Worm (Caenorhabditis elegans) whole organism, late embryonic: ENCODE data around the gene slc-17.9.

Experiments
- C08G9.2 ChIP-seq: sonication (generic microtip); optimal IDR thresholded peaks from 2 replicates; lab custom pipeline; 2016; ENCODE audit warnings: mild to moderate bottlenecking, missing genetic modification characterization, moderate library complexity, missing compliant biosample characterization
- K09A11.1 ChIP-seq: sonication (generic microtip); optimal IDR thresholded peaks from 2 replicates; lab custom pipeline; 2017; ENCODE audit warnings: antibody characterized with exemption, mild to moderate bottlenecking, missing genetic modification characterization, missing compliant biosample characterization; ENCODE audit not compliant: insufficient read depth
- T23F11.4 ChIP-seq: fragments of 200-800 bp; sonication (Bioruptor generic); optimal IDR thresholded peaks from 2 replicates; lab custom pipeline; 2018; ENCODE audit warnings: mild to moderate bottlenecking, missing genetic modification characterization, missing compliant biosample characterization
- ceh-2 ChIP-seq: sonication (generic microtip); optimal IDR thresholded peaks from 2 replicates; lab custom pipeline; 2016; ENCODE audit warnings: missing genotype, missing genetic modification characterization, missing compliant biosample characterization
- ceh-24 ChIP-seq: sonication (generic microtip); optimal IDR thresholded peaks from 2 replicates; lab custom pipeline; 2016; ENCODE audit warnings: mild to moderate bottlenecking, missing genetic modification characterization, missing compliant biosample characterization
- ceh-31 ChIP-seq: sonication (generic microtip); optimal IDR thresholded peaks from 2 replicates; lab custom pipeline; 2016; ENCODE audit warnings: missing genetic modification characterization, missing compliant biosample characterization
- ceh-34 ChIP-seq: sonication (generic microtip); optimal IDR thresholded peaks from 2 replicates; lab custom pipeline; 2016; ENCODE audit warnings: mild to moderate bottlenecking, missing genetic modification characterization, missing compliant biosample characterization
- ceh-6 ChIP-seq: fragments of 200-800 bp; sonication (Bioruptor generic); optimal IDR thresholded peaks from 2 replicates; lab custom pipeline; 2018; ENCODE audit warnings: mild to moderate bottlenecking, missing genetic modification characterization, missing compliant biosample characterization
- ceh-9 ChIP-seq: sonication (generic microtip); optimal IDR thresholded peaks from 2 replicates; lab custom pipeline; 2016; ENCODE audit warnings: mild to moderate bottlenecking, missing genetic modification characterization, inconsistent platforms, missing compliant biosample characterization
- elt-2 ChIP-seq: sonication (generic microtip); optimal IDR thresholded peaks from 2 replicates; lab custom pipeline; 2016; ENCODE audit warnings: missing genetic modification reagents, missing genetic modification characterization, missing compliant biosample characterization
- elt-4 ChIP-seq: sonication (generic microtip); optimal IDR thresholded peaks from 2 replicates; lab custom pipeline; 2016; ENCODE audit warnings: missing genetic modification characterization, missing compliant biosample characterization
- eyg-1 ChIP-seq: sonication (generic microtip); optimal IDR thresholded peaks from 2 replicates; lab custom pipeline; 2016; ENCODE audit warnings: missing genotype, missing genetic modification characterization, missing compliant biosample characterization
- fkh-10 ChIP-seq: fragments of 150-350 bp; optimal IDR thresholded peaks from 2 replicates; lab custom pipeline; 2014; ENCODE audit warnings: missing biosample characterization, missing genetic modification reagents, missing genetic modification characterization
- fkh-6 ChIP-seq: sonication (generic microtip); optimal IDR thresholded peaks from 2 replicates; lab custom pipeline; 2016; ENCODE audit warnings: missing genetic modification characterization, missing compliant biosample characterization
- hlh-13 ChIP-seq: fragments of 200-800 bp; sonication (Bioruptor generic); optimal IDR thresholded peaks from 2 replicates; lab custom pipeline; 2018; ENCODE audit warnings: mild to moderate bottlenecking, missing genetic modification characterization, missing compliant biosample characterization
- hlh-30 ChIP-seq: sonication (generic microtip); optimal IDR thresholded peaks from 2 replicates; lab custom pipeline; 2017; ENCODE audit warnings: antibody characterized with exemption, missing genetic modification characterization, missing compliant biosample characterization; ENCODE audit not compliant: insufficient read depth
- hlh-8 ChIP-seq: sonication (generic microtip); optimal IDR thresholded peaks from 2 replicates; lab custom pipeline; 2016; ENCODE audit warnings: missing genotype, missing genetic modification characterization, missing compliant biosample characterization
- lim-6 ChIP-seq: sonication (generic microtip); optimal IDR thresholded peaks from 2 replicates; lab custom pipeline; 2016; ENCODE audit warnings: missing genetic modification characterization, missing compliant biosample characterization
- nfya-1 ChIP-seq: sonication (generic microtip); optimal IDR thresholded peaks from 2 replicates; lab custom pipeline; 2017; ENCODE audit warnings: missing genetic modification characterization, mild to moderate bottlenecking, missing compliant biosample characterization, antibody characterized with exemption, moderate library complexity
- nhr-11 ChIP-seq: fragments of 150-350 bp; optimal IDR thresholded peaks from 2 replicates; lab custom pipeline; 2014; ENCODE audit warnings: missing biosample characterization, missing genetic modification characterization
- odd-2 ChIP-seq: sonication (generic microtip); optimal IDR thresholded peaks from 2 replicates; lab custom pipeline; 2017; ENCODE audit warnings: antibody characterized with exemption, mild to moderate bottlenecking, missing genetic modification characterization, missing compliant biosample characterization
- pag-3 ChIP-seq: sonication (generic microtip); optimal IDR thresholded peaks from 2 replicates; lab custom pipeline; 2016; ENCODE audit warnings: missing compliant biosample characterization, missing genetic modification characterization, borderline replicate concordance
- pha-4 ChIP-seq: fragments of 150-350 bp; optimal IDR thresholded peaks from 2 replicates; lab custom pipeline; 2018; ENCODE audit warnings: missing biosample characterization, missing genetic modification reagents, missing genetic modification characterization
- pqm-1 ChIP-seq: sonication (generic microtip); optimal IDR thresholded peaks from 2 replicates; lab custom pipeline; 2016; ENCODE audit warnings: missing genetic modification characterization, missing compliant biosample characterization
- ref-2 ChIP-seq: sonication (generic microtip); optimal IDR thresholded peaks from 2 replicates; lab custom pipeline; 2016; ENCODE audit warnings: missing genetic modification characterization, missing compliant biosample characterization
- rnt-1 ChIP-seq: sonication (generic microtip); optimal IDR thresholded peaks from 2 replicates; lab custom pipeline; 2016; ENCODE audit warnings: missing genetic modification characterization, missing compliant biosample characterization
- sdc-2 ChIP-seq: sonication (generic microtip); optimal IDR thresholded peaks from 2 replicates; lab custom pipeline; 2016; ENCODE audit warnings: missing genotype, missing genetic modification characterization, missing compliant biosample characterization
- ttx-3 ChIP-seq: sonication (generic microtip); optimal IDR thresholded peaks from 2 replicates; lab custom pipeline; 2016; ENCODE audit warnings: missing genetic modification reagents, missing genetic modification characterization, missing compliant biosample characterization
- unc-3 ChIP-seq, 2 experiments: fragments of 200-800 bp in 1 of 2; sonication (Bioruptor generic) in 1 of 2; sonication (generic microtip) in 1 of 2; conservative IDR thresholded peaks in 1 of 2; optimal IDR thresholded peaks in 1 of 2; 2 replicates each; pipeline versions ENCODE4 v1.3.6 to Lab custom; 2016 to 2022; ENCODE audit warnings: missing compliant biosample characterization in 2 of 2, missing genetic modification characterization in 2 of 2, missing genetic modification reagents in 1 of 2
- unc-42 ChIP-seq: sonication (generic microtip); optimal IDR thresholded peaks from 2 replicates; lab custom pipeline; 2016; ENCODE audit warnings: missing genotype, missing genetic modification characterization, missing compliant biosample characterization
- unc-55 ChIP-seq: sonication (generic microtip); optimal IDR thresholded peaks from 2 replicates; lab custom pipeline; 2017; ENCODE audit warnings: missing biosample characterization, missing genetic modification reagents, missing genetic modification characterization
- unc-86 ChIP-seq: sonication (generic microtip); optimal IDR thresholded peaks from 2 replicates; lab custom pipeline; 2016; ENCODE audit warnings: missing genetic modification characterization, missing compliant biosample characterization
- ztf-16 ChIP-seq: sonication (generic microtip); optimal IDR thresholded peaks from 2 replicates; lab custom pipeline; 2017; ENCODE audit warnings: missing genetic modification characterization, missing compliant biosample characterization

slc-17.9 gene

ce11 chrX:9794173-9794572 is 29.5 kb upstream of the slc-17.9 start, which contains the start of gene F36G3.2:
F36G3.2 (minus strand) TSS chrX:9794273.
- TF ChIP-seq T23F11.4 (GFP tag; lab: Kevin White, UChicago) (no peak), lim-6 (tag; lab: Kevin White, UChicago) (no peak)

ce11 chrX:9789110-9789509 is 24.4 kb upstream of the slc-17.9 start, which contains the start of gene F36G3.1:
F36G3.1 (minus strand) TSS chrX:9789210.
- TF ChIP-seq elt-4 (tag; lab: Kevin White, UChicago): no peak
- TF ChIP-seq ceh-6 (GFP tag; lab: Kevin White, UChicago): no peak
- no peak for TF ChIP-seq C08G9.2 (tag; lab: Kevin White, UChicago)
- no peak for TF ChIP-seq ceh-34
- TF ChIP-seq unc-86 (tag; lab: Kevin White, UChicago): no peak
- TF ChIP-seq fkh-6 (tag; lab: Kevin White, UChicago): no peak
- no peak for TF ChIP-seq unc-3 (GFP tag; conservative IDR thresholded peaks at IDR 0.05; lab: Robert Waterston, UW)
- no peak for TF ChIP-seq unc-3 (tag; optimal IDR thresholded peaks at IDR 0.05; lab: Kevin White, UChicago)

DNA sequence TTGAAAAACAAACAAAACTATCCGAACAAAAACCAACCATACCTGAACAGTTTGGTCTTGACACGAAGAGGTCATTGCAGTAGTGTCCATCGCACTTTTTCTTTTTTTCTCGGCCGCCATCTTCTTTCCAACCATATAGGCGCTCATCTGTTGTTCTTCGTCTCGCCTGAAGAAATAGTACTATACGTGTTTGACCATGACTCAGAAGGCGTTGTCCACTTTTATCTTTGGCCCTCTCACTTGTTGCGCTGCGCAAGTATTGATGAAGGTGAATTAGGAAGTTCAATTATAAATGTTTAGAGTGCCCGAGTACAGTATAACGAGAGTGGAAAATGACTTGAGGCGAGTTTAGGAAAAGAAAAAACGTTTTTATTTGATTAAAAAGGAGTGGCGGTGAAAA is 21.1 kb upstream of the slc-17.9 start:
- TF ChIP-seq nhr-11 (tag; lab: Kevin White, UChicago): no peak
- TF ChIP-seq ref-2 (tag; lab: Kevin White, UChicago): no peak
- no peak for TF ChIP-seq ceh-24
- no peak for TF ChIP-seq rnt-1
- no peak for TF ChIP-seq pha-4
- TF ChIP-seq nfya-1 (tag; lab: Kevin White, UChicago): no peak
- no peak for TF ChIP-seq ceh-9 (tag; lab: Kevin White, UChicago)
- TF ChIP-seq unc-55 (GFP tag; lab: Kevin White, UChicago): no peak
- no peak for TF ChIP-seq lim-6 (tag; lab: Kevin White, UChicago)
- TF ChIP-seq odd-2 (tag; lab: Kevin White, UChicago): no peak
- no peak for TF ChIP-seq C08G9.2 (tag; lab: Kevin White, UChicago)
- TF ChIP-seq ceh-31 (tag; lab: Kevin White, UChicago): no peak
- TF ChIP-seq elt-2 (tag; lab: Kevin White, UChicago): no peak
- TF ChIP-seq ceh-2: no peak

DNA sequence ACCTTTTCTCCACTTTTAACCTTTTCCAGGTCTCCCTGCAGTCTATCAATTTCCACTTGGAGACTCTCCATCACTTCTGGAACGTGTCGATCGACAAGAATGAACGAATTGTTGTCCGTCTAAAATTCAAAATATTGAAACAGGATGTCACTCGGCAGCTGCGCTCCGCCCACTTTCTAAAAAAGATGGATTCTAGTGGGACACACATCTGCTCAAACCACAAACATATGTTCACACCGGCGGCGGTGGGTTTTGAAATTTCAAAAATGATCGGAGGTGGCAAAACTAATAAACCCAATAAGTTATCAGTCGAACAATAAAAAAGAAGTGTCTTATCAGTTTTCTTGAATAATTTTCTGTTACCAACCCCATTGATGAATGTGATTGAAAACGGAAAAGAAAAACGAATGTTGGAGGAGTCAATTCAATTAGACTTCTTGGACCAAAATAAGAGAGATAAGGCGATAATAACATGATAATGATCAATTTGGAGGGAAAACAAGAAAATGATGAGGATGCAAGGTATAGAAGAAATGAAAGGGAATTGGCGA is 17.7 kb upstream of the slc-17.9 start:
- TF ChIP-seq K09A11.1 (tag; lab: Kevin White, UChicago): no peak
- no peak for TF ChIP-seq pha-4
- TF ChIP-seq elt-2 (tag; lab: Kevin White, UChicago): no peak
- TF ChIP-seq T23F11.4 (GFP tag; lab: Kevin White, UChicago): no peak
- TF ChIP-seq eyg-1 (tag; lab: Kevin White, UChicago): no peak
- no peak for TF ChIP-seq fkh-10
- TF ChIP-seq unc-42 (tag; lab: Kevin White, UChicago): no peak
- TF ChIP-seq nfya-1 (tag; lab: Kevin White, UChicago): no peak
- no peak for TF ChIP-seq ceh-6 (GFP tag; lab: Kevin White, UChicago)
- TF ChIP-seq ztf-16 (tag; lab: Kevin White, UChicago): no peak
- no peak for TF ChIP-seq hlh-13 (GFP tag; lab: Kevin White, UChicago)
- no peak for TF ChIP-seq sdc-2 (tag; lab: Kevin White, UChicago)
- no peak for TF ChIP-seq pag-3 (tag; lab: Kevin White, UChicago)
- no peak for TF ChIP-seq hlh-30 (tag; lab: Kevin White, UChicago)
- TF ChIP-seq ref-2 (tag; lab: Kevin White, UChicago): no peak
- no peak for TF ChIP-seq ceh-31 (tag; lab: Kevin White, UChicago)
- TF ChIP-seq pqm-1 (tag; lab: Kevin White, UChicago): no peak
- TF ChIP-seq ttx-3: no peak
- TF ChIP-seq hlh-8 (tag; lab: Kevin White, UChicago): no peak
